Fruit fly (Drosophila melanogaster) whole organism, embryonic: ENCODE results near the gene TwdlR.

Experiments used
- Awh ChIP-seq: fragments of 200-800 bp; sonication (Bioruptor generic); IDR thresholded peaks from 2 replicates; pipeline ENCODE4, ENCODE4 v1.3.6; 2022; ENCODE audit warnings: missing biosample characterization, missing genetic modification characterization
- Bgb ChIP-seq: fragments of 200-800 bp; sonication (Bioruptor generic); IDR thresholded peaks from 2 replicates; pipeline ENCODE4 v1.3.6; 2022; ENCODE audit warnings: missing biosample characterization, missing genetic modification characterization; ENCODE audit not compliant: partially characterized antibody
- CG10147 ChIP-seq: fragments of 200-800 bp; sonication (Bioruptor generic); optimal IDR thresholded peaks from 2 replicates; lab custom pipeline; 2019; ENCODE audit warnings: missing biosample characterization, mild to moderate bottlenecking, missing genetic modification characterization, moderate library complexity
- CG12769 ChIP-seq: fragments of 200-800 bp; sonication (Bioruptor generic); optimal IDR thresholded peaks from 2 replicates; lab custom pipeline; 2019; ENCODE audit warnings: missing biosample characterization, mild to moderate bottlenecking, missing genetic modification characterization, moderate library complexity
- CG15073 ChIP-seq: fragments of 200-800 bp; sonication (Bioruptor generic); optimal IDR thresholded peaks from 2 replicates; lab custom pipeline; 2016; ENCODE audit warnings: missing biosample characterization, missing genetic modification characterization
- CG15269 ChIP-seq: fragments of 200-800 bp; sonication (Bioruptor generic); optimal IDR thresholded peaks from 2 replicates; lab custom pipeline; 2018; ENCODE audit warnings: missing biosample characterization, mild to moderate bottlenecking, missing genetic modification characterization, moderate library complexity
- CG16813 ChIP-seq: fragments of 200-800 bp; sonication (Bioruptor generic); IDR thresholded peaks from 3 replicates; pipeline ENCODE4 v1.3.6; 2022; ENCODE audit warnings: missing biosample characterization, missing genetic modification characterization; ENCODE audit not compliant: partially characterized antibody
- CG31441 ChIP-seq: fragments of 200-800 bp; sonication (Bioruptor generic); IDR thresholded peaks from 2 replicates; pipeline ENCODE4 v1.3.6; 2022; ENCODE audit warnings: missing biosample characterization, missing genetic modification characterization
- CG7745 ChIP-seq: fragments of 200-800 bp; sonication (Bioruptor generic); optimal IDR thresholded peaks from 2 replicates; lab custom pipeline; 2018; ENCODE audit warnings: missing biosample characterization, mild to moderate bottlenecking, missing genetic modification characterization, moderate library complexity
- CG9437 ChIP-seq: fragments of 200-800 bp; sonication (Bioruptor generic); optimal IDR thresholded peaks from 2 replicates; lab custom pipeline; 2018; ENCODE audit warnings: missing biosample characterization, mild to moderate bottlenecking, missing genetic modification characterization
- CHES-1-like ChIP-seq: fragments of 200-800 bp; sonication (Bioruptor generic); optimal IDR thresholded peaks from 2 replicates; lab custom pipeline; 2016; ENCODE audit warnings: missing biosample characterization, missing genetic modification characterization
- Camta ChIP-seq: fragments of 200-800 bp; sonication (Bioruptor generic); optimal IDR thresholded peaks from 2 replicates; lab custom pipeline; 2016; ENCODE audit warnings: missing biosample characterization, missing genetic modification characterization
- GATAe ChIP-seq: fragments of 200-800 bp; sonication (Bioruptor generic); conservative IDR thresholded peaks from 2 replicates; pipeline ENCODE4 v1.3.6; 2022; ENCODE audit warnings: missing biosample characterization, missing genetic modification characterization
- Gug ChIP-seq: fragments of 200-800 bp; sonication (Bioruptor generic); IDR thresholded peaks from 4 replicates; pipeline ENCODE4 v1.3.6; 2022; ENCODE audit warnings: missing biosample characterization, missing genetic modification characterization
- HLH3B ChIP-seq: fragments of 200-800 bp; sonication (Bioruptor generic); IDR thresholded peaks from 2 replicates; pipeline ENCODE4 v1.3.6; 2022; ENCODE audit warnings: missing biosample characterization, missing genetic modification characterization
- Mad ChIP-seq: fragments of 200-800 bp; sonication (Bioruptor generic); optimal IDR thresholded peaks from 2 replicates; lab custom pipeline; 2016; ENCODE audit warnings: missing biosample characterization, missing genetic modification characterization
- NK7.1 ChIP-seq: fragments of 200-800 bp; sonication (Bioruptor generic); optimal IDR thresholded peaks from 3 replicates; lab custom pipeline; 2016; ENCODE audit warnings: missing biosample characterization, missing genetic modification characterization
- Scr ChIP-seq: fragments of 200-800 bp; sonication (Bioruptor generic); IDR thresholded peaks from 2 replicates; pipeline ENCODE4 v1.3.6; 2022; ENCODE audit warnings: missing biosample characterization, missing genetic modification characterization; ENCODE audit not compliant: partially characterized antibody
- Stat92E ChIP-seq, 3 experiments: fragments of >200 bp in 2 of 3; fragments of 200-800 bp in 1 of 3; sonication (Bioruptor generic) in 1 of 3; optimal IDR thresholded peaks; 2 replicates each; lab custom pipeline; 2017 to 2019; ENCODE audit warnings: missing biosample characterization in 3 of 3, missing genetic modification characterization in 3 of 3, mild to moderate bottlenecking in 1 of 3, moderate library complexity in 1 of 3
- abd-A ChIP-seq: fragments of 200-800 bp; sonication (Bioruptor generic); optimal IDR thresholded peaks from 3 replicates; lab custom pipeline; 2019; ENCODE audit warnings: missing biosample characterization, mild to moderate bottlenecking, missing genetic modification characterization, moderate library complexity
- bowl ChIP-seq: fragments of 200-800 bp; sonication (Bioruptor generic); IDR thresholded peaks from 2 replicates; pipeline ENCODE4 v1.3.6; 2022; ENCODE audit warnings: missing biosample characterization, missing genetic modification characterization
- cad ChIP-seq: fragments of >200 bp; optimal IDR thresholded peaks from 2 replicates; lab custom pipeline; 2017; ENCODE audit warnings: missing biosample characterization, missing genetic modification characterization
- cas ChIP-seq: fragments of 200-800 bp; sonication (Bioruptor generic); IDR thresholded peaks from 2 replicates; pipeline ENCODE4 v1.3.6; 2022; ENCODE audit warnings: missing biosample characterization, missing genetic modification characterization
- dmrt99B ChIP-seq: fragments of 200-800 bp; sonication (Bioruptor generic); optimal IDR thresholded peaks from 2 replicates; lab custom pipeline; 2018; ENCODE audit warnings: missing biosample characterization, mild to moderate bottlenecking, missing genetic modification characterization, moderate library complexity
- jing ChIP-seq: fragments of 200-800 bp; sonication (Bioruptor generic); optimal IDR thresholded peaks from 2 replicates; lab custom pipeline; 2018; ENCODE audit warnings: missing biosample characterization, mild to moderate bottlenecking, missing genetic modification characterization
- lab ChIP-seq: fragments of 200-800 bp; sonication (Bioruptor generic); optimal IDR thresholded peaks from 3 replicates; lab custom pipeline; 2017; ENCODE audit warnings: missing biosample characterization, missing genetic modification characterization, mild to moderate bottlenecking, moderate library complexity, missing genetic modification reagents
- mam ChIP-seq: fragments of 200-800 bp; sonication (Bioruptor generic); optimal IDR thresholded peaks from 3 replicates; lab custom pipeline; 2016; ENCODE audit warnings: missing biosample characterization, missing genetic modification characterization
- onecut ChIP-seq: fragments of 200-800 bp; sonication (Bioruptor generic); IDR thresholded peaks from 2 replicates; pipeline ENCODE4 v1.3.6; 2022; ENCODE audit warnings: missing biosample characterization, missing genetic modification characterization
- salm ChIP-seq: fragments of 200-800 bp; sonication (Bioruptor generic); optimal IDR thresholded peaks from 2 replicates; lab custom pipeline; 2018; ENCODE audit warnings: missing biosample characterization, mild to moderate bottlenecking, missing genetic modification characterization
- schlank ChIP-seq: fragments of 200-800 bp; sonication (Bioruptor generic); optimal IDR thresholded peaks from 2 replicates; lab custom pipeline; 2018; ENCODE audit warnings: missing biosample characterization, mild to moderate bottlenecking, missing genetic modification characterization
- shn ChIP-seq: fragments of 200-800 bp; sonication (Bioruptor generic); optimal IDR thresholded peaks from 3 replicates; lab custom pipeline; 2016; ENCODE audit warnings: missing biosample characterization, missing genetic modification characterization
- sug ChIP-seq: fragments of 200-800 bp; optimal IDR thresholded peaks from 2 replicates; lab custom pipeline; 2019; ENCODE audit warnings: missing biosample characterization, mild to moderate bottlenecking, missing genetic modification characterization, moderate library complexity
- tll ChIP-seq, 2 experiments: fragments of 200-800 bp in 1 of 2; fragments of >200 bp in 1 of 2; sonication (Bioruptor generic) in 1 of 2; optimal IDR thresholded peaks; 2 replicates each; lab custom pipeline; 2017 to 2019; ENCODE audit warnings: missing biosample characterization in 2 of 2, missing genetic modification characterization in 2 of 2, mild to moderate bottlenecking in 1 of 2, moderate library complexity in 1 of 2
- unc-4 ChIP-seq: fragments of 200-800 bp; sonication (Bioruptor generic); IDR thresholded peaks from 2 replicates; pipeline ENCODE4 v1.3.6; 2022; ENCODE audit warnings: missing biosample characterization, missing genetic modification characterization; ENCODE audit not compliant: partially characterized antibody
- vvl ChIP-seq: fragments of 200-800 bp; sonication (Bioruptor generic); IDR thresholded peaks from 2 replicates; pipeline ENCODE4 v1.3.6; 2022; ENCODE audit warnings: missing biosample characterization, missing genetic modification characterization

The TwdlR gene

DNA sequence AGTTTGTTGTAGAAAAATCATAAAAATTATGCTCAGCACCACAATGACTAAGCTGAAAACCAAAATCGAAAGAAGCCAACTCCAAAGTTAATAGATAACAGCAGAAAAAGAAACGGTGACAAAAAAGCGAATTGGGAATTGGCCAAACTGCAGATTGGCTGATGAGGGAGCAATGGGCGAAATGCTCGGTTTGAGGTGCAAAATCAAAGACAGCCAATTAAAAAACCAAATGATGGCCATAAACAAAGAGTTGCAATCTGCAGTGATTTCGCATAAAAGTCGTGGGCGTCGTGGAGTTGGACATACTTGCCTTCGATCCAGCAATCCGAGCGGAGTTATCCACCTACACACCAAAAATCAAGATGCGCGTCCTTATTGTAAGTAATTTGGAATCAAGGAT lies 1.3 kb upstream of the TwdlR start, which contains the start of gene TwdlH:
Gene TwdlH (plus strand): TSS at position 301 of the 400 bp plus-strand sequence.
- TF ChIP-seq onecut (no peak), Scr (no peak), CG12769 (tag; lab: Kevin White, UChicago) (no peak), Bgb (no peak), sug (no peak), CG9437 (GFP tag; lab: Kevin White, UChicago) (no peak), Stat92E (GFP tag; optimal IDR thresholded peaks at IDR 0.05; lab: Kevin White, UChicago) (no peak), salm (tag; lab: Kevin White, UChicago) (no peak), bowl (GFP tag; lab: Robert Waterston, UW) (no peak), cas (GFP tag; lab: Robert Waterston, UW) (no peak), HLH3B (no peak)
- TF ChIP-seq, all 482 proteins: peak for 0

DNA sequence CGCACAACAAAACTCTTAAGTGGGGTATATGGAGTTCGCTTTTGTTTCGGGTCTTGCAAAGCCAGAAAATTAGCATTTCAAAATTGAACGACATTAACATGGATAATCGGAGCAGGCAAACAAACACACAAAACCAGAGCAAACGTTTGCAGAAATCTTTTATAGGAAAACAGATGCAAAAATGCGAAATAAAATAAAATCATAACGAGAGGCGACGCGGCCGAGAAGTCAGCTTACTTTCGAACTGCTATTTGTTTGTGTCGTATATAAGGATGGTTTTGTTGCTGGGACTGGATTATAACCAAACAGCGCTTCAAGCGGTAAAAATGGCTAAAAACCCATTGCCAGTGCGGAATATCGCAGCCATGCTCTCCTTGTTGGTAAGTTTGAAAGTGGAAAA lies 1.7 kb downstream of the TwdlR start, which contains the start of gene TwdlS:
Gene TwdlS (plus strand): TSS at position 301 of the 400 bp plus-strand sequence.
- TF ChIP-seq unc-4 (GFP tag; lab: Robert Waterston, UW) = no peak
- TF ChIP-seq mam (GFP tag; lab: Kevin White, UChicago) = no peak
- TF ChIP-seq GATAe (GFP tag; lab: Robert Waterston, UW) = no peak
- TF ChIP-seq Camta (GFP tag; lab: Kevin White, UChicago) = no peak
- no peak for TF ChIP-seq Gug (GFP tag; lab: Robert Waterston, UW)
- no peak for TF ChIP-seq cad (GFP tag; lab: Kevin White, UChicago)
- no peak for TF ChIP-seq CG15073 (GFP tag; lab: Kevin White, UChicago)
- TF ChIP-seq NK7.1 (GFP tag; lab: Kevin White, UChicago) = no peak
- TF ChIP-seq jing (GFP tag; lab: Kevin White, UChicago) = no peak
- no peak for TF ChIP-seq CG10147 (GFP tag; lab: Kevin White, UChicago)
- TF ChIP-seq CHES-1-like (GFP tag; lab: Kevin White, UChicago) = no peak
- TF ChIP-seq shn (GFP tag; lab: Kevin White, UChicago) = no peak
- TF ChIP-seq CG16813 (GFP tag; lab: Robert Waterston, UW) = no peak
- no peak for TF ChIP-seq CG7745 (tag; lab: Kevin White, UChicago)
- no peak for TF ChIP-seq dmrt99B
- no peak for TF ChIP-seq lab (GFP tag; lab: Kevin White, UChicago)
- no peak for TF ChIP-seq Mad (GFP tag; lab: Kevin White, UChicago)

DNA sequence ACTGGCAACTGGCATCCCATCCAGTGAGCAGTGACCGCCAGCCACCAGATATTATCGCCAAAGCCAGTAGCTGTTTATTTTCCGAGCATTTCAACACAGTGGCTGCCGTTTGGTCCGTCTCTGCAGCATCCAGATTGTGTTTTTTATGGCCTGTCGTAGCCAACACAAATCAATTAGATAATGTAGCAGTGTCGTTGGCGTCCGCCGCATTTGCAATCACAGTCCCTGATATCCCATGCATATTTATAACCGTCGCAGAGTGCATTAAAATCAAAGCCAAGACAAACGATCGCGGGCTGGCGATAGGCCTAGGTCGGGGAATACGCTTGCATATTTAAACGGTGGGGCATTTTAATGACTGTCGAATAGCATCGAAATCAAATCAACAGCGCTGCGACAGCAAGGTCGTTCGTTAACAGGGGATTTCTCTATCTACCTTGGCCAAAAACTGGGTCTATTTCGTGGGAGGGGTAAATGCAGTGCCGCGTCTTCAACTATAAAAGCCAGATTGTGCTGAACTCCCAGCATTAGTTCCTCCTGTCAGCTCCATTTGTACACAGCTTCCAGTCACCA lies 4.9 kb downstream of the TwdlR start, which contains the start of gene TwdlD:
Gene TwdlD (plus strand): TSS at position 523 of the 573 bp plus-strand sequence.
- peak; percentile 17 for TF ChIP-seq CG12769 (tag; lab: Kevin White, UChicago)
- TF ChIP-seq abd-A (tag; lab: Kevin White, UChicago) = peak; percentile 55
- TF ChIP-seq vvl (GFP tag; lab: Robert Waterston, UW) = peak; percentile 86
- TF ChIP-seq Awh (GFP tag; lab: Robert Waterston, UW) = peak; percentile 61
- peak; percentile 13 for TF ChIP-seq CG15269 (tag; lab: Kevin White, UChicago)
- TF ChIP-seq tll (GFP tag; optimal IDR thresholded peaks at IDR 0.05; lab: Kevin White, UChicago) = no peak
- TF ChIP-seq CG31441 (GFP tag; lab: Robert Waterston, UW) = no peak
- no peak for TF ChIP-seq schlank (tag; lab: Kevin White, UChicago)
